Worm (Caenorhabditis elegans) whole organism, midembryonic: ENCODE measurements around the gene Y45F10C.1.

ENCODE experiments used
- T22C8.4 ChIP-seq: fragments of 200-800 bp; sonication (Bioruptor generic); IDR thresholded peaks from 2 replicates; pipeline ENCODE4 v1.3.6; 2022; ENCODE audit warnings: missing genetic modification characterization, missing compliant biosample characterization
- cog-1 ChIP-seq: sonication (generic microtip); optimal IDR thresholded peaks from 2 replicates; lab custom pipeline; 2016; ENCODE audit warnings: missing genetic modification characterization, missing compliant biosample characterization
- flt-1 ChIP-seq: fragments of 200-800 bp; sonication (Bioruptor generic); IDR thresholded peaks from 2 replicates; pipeline ENCODE4 v1.3.6; 2022; ENCODE audit warnings: missing genetic modification characterization, missing compliant biosample characterization
- klf-2 ChIP-seq: fragments of 200-800 bp; sonication (Bioruptor generic); conservative IDR thresholded peaks from 2 replicates; pipeline ENCODE4 v1.3.6; 2022; ENCODE audit warnings: missing genetic modification reagents, missing genetic modification characterization, missing compliant biosample characterization
- med-1 ChIP-seq: sonication (generic microtip); optimal IDR thresholded peaks from 2 replicates; lab custom pipeline; 2017; ENCODE audit warnings: missing genetic modification characterization, mild to moderate bottlenecking, missing compliant biosample characterization, antibody characterized with exemption, missing genetic modification reagents; ENCODE audit not compliant: insufficient read depth
- ref-1 ChIP-seq: fragments of 200-800 bp; sonication (Bioruptor generic); conservative IDR thresholded peaks from 2 replicates; pipeline ENCODE4 v1.3.6; 2022; ENCODE audit warnings: missing genetic modification reagents, missing genetic modification characterization, missing compliant biosample characterization
- tab-1 ChIP-seq: fragments of 200-800 bp; sonication (Bioruptor generic); IDR thresholded peaks from 2 replicates; pipeline ENCODE4 v1.3.6; 2022; ENCODE audit warnings: missing genetic modification characterization, missing compliant biosample characterization
- ztf-23 ChIP-seq: fragments of 200-800 bp; sonication (Bioruptor generic); IDR thresholded peaks from 2 replicates; pipeline ENCODE4 v1.3.6; 2022; ENCODE audit warnings: missing genetic modification reagents, missing genetic modification characterization, missing compliant biosample characterization
- ztf-29 ChIP-seq: fragments of 200-800 bp; sonication (Bioruptor generic); IDR thresholded peaks from 2 replicates; pipeline ENCODE4 v1.3.6; 2022; ENCODE audit warnings: missing genetic modification reagents, missing genetic modification characterization, missing compliant biosample characterization

The Y45F10C.1 gene

DNA sequence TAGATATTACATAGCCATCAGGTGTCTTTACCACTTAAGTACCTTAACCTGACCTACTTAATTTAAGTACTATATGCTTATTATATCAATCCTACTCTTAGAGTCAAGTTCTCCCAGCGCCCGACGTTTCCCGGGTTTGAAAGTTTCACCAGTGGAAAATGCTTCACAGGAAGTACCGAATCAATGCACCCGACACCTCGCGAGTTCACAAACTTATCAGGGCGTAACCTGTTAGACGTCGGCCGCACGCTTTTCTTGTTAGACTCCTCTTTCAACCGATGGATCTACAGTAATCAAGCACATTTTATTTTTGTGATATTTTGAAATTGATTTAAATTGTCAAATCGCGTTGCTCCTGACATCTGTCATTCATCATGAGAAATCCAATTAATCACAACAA, 36.0 kb upstream of the Y45F10C.1 start:
- TF ChIP-seq klf-2, result no peak
- no peak for TF ChIP-seq ztf-29 (GFP tag; lab: Robert Waterston, UW)

DNA sequence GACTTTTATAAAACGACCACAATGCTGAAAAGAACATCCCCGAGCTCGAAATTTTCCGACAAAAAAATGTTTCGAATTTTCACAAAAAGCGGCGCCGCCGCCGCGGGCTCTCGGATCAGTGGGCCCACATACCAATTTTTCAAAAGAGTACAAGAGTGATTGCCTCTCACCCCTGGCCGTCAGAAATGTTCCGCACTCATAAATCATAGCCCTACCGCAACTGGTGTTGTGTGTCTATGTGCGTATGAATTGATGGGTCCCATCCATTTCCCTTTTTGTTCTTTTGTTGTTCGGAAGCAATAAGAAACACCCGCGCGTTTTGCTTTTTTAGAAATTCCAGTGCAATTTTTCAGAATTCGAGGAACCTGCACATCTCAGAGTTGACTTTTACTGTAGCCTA, 35.3 kb upstream of the Y45F10C.1 start:
- TF ChIP-seq cog-1 (tag; lab: Kevin White, UChicago) (no peak), tab-1 (GFP tag; lab: Robert Waterston, UW) (no peak), ref-1 (GFP tag; lab: Robert Waterston, UW) (no peak), T22C8.4 (GFP tag; lab: Robert Waterston, UW) (no peak), klf-2 (no peak), med-1 (GFP tag; lab: Kevin White, UChicago) (no peak), ztf-23 (GFP tag; lab: Robert Waterston, UW) (no peak), ztf-29 (GFP tag; lab: Robert Waterston, UW) (no peak), flt-1 (no peak)

DNA sequence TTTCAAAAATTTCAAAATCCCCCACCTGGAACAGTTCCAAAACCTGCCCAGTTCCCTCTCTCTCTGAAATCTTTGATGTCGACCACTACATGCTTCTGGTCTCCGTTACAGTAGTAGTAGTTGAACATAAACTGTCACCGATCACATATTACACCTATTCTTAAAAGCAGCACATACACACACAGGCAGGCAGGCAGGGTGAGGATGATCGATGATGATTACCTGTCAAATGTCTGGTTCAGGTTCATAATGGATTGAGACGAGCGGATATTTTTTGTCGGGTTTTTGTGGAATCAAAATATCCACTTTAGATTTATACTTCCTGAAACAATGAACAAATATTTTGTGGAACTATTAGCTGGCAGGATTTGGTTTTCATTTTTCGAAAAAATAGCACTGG, 34.6 kb upstream of the Y45F10C.1 start:
- TF ChIP-seq T22C8.4 (GFP tag; lab: Robert Waterston, UW), result no peak
- TF ChIP-seq ztf-29 (GFP tag; lab: Robert Waterston, UW), result no peak
- TF ChIP-seq ztf-23 (GFP tag; lab: Robert Waterston, UW), result no peak
- no peak for TF ChIP-seq klf-2
- TF ChIP-seq tab-1 (GFP tag; lab: Robert Waterston, UW), result no peak
- no peak for TF ChIP-seq cog-1 (tag; lab: Kevin White, UChicago)
- TF ChIP-seq flt-1, result no peak
- TF ChIP-seq ref-1 (GFP tag; lab: Robert Waterston, UW), result no peak
- no peak for TF ChIP-seq med-1 (GFP tag; lab: Kevin White, UChicago)

DNA sequence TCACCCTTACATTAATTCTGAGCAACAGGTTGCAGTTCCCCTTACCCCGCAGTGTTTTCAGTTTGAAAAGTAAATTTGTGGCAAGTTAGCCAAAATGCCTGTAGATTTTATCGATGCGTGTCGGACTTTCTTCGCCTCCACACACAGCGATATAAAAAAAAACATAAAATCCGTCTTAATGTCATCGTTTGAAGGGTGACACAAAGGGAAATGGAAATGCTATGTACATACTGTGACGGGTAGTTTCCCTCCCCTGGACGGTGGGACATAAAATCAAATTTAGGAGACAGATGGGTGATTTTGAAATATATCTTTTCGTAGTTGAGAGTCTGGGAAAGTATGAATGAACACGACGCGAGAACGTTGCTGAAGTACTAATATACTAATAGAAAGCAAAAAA, 33.2 kb upstream of the Y45F10C.1 start:
- TF ChIP-seq T22C8.4 (GFP tag; lab: Robert Waterston, UW) (no peak), klf-2 (no peak), med-1 (GFP tag; lab: Kevin White, UChicago) (no peak), ztf-23 (GFP tag; lab: Robert Waterston, UW) (no peak), ztf-29 (GFP tag; lab: Robert Waterston, UW) (no peak), flt-1 (no peak), cog-1 (tag; lab: Kevin White, UChicago) (no peak), tab-1 (GFP tag; lab: Robert Waterston, UW) (no peak), ref-1 (GFP tag; lab: Robert Waterston, UW) (no peak)

DNA sequence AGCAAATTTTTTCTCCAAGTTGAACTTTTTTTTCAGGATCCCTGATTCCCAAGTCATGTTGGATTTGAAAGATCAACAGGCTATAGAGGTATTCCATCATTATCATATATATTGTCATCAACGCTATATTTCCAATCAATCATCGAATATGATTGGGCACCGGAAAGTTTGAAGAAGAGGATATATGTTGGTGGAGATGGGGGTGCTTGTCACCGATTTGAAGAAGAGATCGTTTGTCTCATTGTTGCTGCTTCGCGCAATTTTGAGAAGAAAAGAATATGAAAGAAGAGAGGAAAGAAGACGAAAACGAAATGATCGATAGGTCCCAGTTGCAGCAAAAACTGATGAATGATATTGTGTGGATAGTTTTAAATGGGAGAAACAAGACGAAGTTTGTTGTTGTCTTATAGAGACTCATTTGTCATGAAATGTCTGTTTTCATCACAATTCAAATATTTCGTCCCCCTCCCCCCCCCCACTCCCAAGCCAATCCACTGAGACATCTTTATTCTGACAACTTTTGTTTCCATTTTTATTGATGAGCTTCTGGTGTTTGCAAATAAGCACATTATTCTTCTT, 30.0 kb upstream of the Y45F10C.1 start, which contains the start of gene T23G4.2:
Gene T23G4.2, minus strand, starts transcription at position 255 of the 579 bp plus-strand sequence.
- no peak for TF ChIP-seq tab-1 (GFP tag; lab: Robert Waterston, UW)
- no peak for TF ChIP-seq cog-1 (tag; lab: Kevin White, UChicago)
- TF ChIP-seq ref-1 (GFP tag; lab: Robert Waterston, UW), result no peak

DNA sequence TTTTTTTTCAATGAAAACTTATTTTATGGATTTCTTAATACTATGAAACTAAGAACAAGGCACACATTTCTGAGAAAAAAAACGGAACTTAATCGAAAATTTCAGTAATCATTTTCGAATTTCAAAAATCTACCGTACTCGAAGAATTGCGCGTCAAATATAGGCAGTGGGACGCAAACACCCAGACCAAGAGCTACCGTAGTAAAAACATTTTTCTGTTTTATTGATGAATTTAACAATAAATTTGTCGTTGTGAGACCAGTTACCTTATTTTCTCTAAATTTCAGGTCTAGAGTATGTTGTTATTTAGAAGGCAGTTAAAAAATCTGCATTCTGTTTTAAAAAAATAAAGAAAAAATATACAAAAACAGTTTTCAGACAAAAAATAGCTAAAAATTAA, 28.3 kb upstream of the Y45F10C.1 start:
- TF ChIP-seq cog-1 (tag; lab: Kevin White, UChicago) (no peak), tab-1 (GFP tag; lab: Robert Waterston, UW) (no peak), med-1 (GFP tag; lab: Kevin White, UChicago) (no peak), T22C8.4 (GFP tag; lab: Robert Waterston, UW) (no peak), ref-1 (GFP tag; lab: Robert Waterston, UW) (no peak), ztf-29 (GFP tag; lab: Robert Waterston, UW) (no peak), ztf-23 (GFP tag; lab: Robert Waterston, UW) (no peak)

DNA sequence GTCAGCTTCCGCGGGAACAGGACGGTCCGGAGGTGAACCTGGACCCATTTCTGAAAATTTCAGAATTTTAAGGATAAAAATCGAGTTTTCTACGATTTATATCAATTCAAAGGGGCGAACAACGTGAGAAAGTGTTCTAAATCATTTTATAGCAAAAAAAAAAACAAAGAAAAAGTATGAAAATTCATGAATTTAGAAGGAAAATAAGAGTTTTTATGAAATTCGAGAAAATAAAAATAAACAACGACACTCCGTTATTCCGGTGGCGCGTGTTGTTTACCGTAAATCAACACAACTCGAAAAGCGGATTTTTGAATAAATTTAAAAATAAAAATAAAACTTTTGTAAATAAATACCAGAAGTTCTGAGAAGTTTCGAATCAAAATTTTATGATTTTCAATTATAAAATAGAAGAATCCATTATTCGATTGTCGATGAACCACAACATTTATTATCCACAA, 27.6 kb upstream of the Y45F10C.1 start, which contains the start of gene nyn-1:
Gene nyn-1, minus strand, starts transcription at position 51 of the 461 bp plus-strand sequence.
- TF ChIP-seq flt-1 (no peak), med-1 (GFP tag; lab: Kevin White, UChicago) (no peak), ztf-23 (GFP tag; lab: Robert Waterston, UW) (no peak), ref-1 (GFP tag; lab: Robert Waterston, UW) (no peak), T22C8.4 (GFP tag; lab: Robert Waterston, UW) (no peak), ztf-29 (GFP tag; lab: Robert Waterston, UW) (no peak), klf-2 (no peak), tab-1 (GFP tag; lab: Robert Waterston, UW) (no peak), cog-1 (tag; lab: Kevin White, UChicago) (no peak)

DNA sequence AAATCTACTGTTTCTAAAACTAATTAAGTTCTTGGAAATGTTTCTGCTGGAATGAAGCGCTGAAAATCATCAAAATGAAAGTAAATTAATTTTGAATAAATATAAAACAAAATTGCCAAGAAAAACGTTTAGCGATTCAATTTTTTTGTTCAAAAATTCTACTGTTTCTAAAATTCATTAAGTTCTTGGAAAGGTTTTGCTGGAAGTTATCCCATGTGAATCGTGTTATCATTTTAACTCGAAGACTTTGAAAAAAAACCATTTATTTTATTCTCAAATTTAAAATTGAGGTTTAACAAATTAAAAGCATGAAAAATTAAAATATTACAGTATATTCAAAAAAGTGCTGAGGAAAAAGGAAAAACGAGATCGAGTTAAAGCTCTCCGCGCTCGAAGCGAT, 25.5 kb upstream of the Y45F10C.1 start:
- no peak for TF ChIP-seq cog-1 (tag; lab: Kevin White, UChicago)
- no peak for TF ChIP-seq klf-2
- TF ChIP-seq T22C8.4 (GFP tag; lab: Robert Waterston, UW), result no peak
- no peak for TF ChIP-seq ztf-29 (GFP tag; lab: Robert Waterston, UW)
- no peak for TF ChIP-seq tab-1 (GFP tag; lab: Robert Waterston, UW)
- TF ChIP-seq ref-1 (GFP tag; lab: Robert Waterston, UW), result no peak
- TF ChIP-seq med-1 (GFP tag; lab: Kevin White, UChicago), result no peak
- no peak for TF ChIP-seq flt-1
- no peak for TF ChIP-seq ztf-23 (GFP tag; lab: Robert Waterston, UW)

DNA sequence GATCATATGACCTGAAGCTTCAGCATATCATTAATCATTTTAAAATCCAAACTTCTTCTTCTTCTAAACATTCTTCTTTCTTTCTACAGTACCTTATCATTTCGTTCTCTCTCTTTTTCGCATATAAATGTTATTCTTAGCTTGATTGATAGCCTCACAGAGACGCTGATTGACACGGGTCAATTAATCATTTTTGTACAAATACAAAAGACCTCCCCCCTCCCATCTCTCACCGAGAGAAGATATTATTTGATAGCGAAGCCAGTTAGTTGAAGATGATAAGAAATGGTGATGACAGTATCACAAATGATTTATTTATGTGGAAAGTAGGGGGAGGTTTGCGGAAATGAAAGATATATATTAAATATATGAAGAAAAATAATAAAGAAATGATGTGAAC, 23.4 kb upstream of the Y45F10C.1 start:
- TF ChIP-seq ztf-29 (GFP tag; lab: Robert Waterston, UW) (no peak), ztf-23 (GFP tag; lab: Robert Waterston, UW) (no peak), T22C8.4 (GFP tag; lab: Robert Waterston, UW) (no peak)

DNA sequence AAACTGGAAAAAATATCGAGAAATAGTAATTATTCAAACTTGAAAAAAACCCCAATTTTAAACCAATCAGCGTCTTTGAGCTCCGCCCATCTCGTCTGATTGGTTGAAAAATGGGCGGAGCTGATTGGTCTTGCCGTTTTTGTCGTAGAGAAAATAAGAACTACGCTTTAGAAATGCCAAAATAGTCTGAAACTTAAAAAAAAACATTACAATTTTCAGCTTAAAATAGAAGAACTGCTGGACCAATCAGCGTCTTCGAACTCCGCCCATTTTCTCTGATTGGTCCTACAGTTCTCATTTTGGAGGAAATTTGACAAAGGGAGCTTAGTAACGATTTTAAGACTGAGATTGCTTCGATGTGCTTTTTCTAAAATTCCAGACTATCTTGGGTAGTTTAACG, 20.1 kb upstream of the Y45F10C.1 start:
- TF ChIP-seq T22C8.4 (GFP tag; lab: Robert Waterston, UW), result no peak
- TF ChIP-seq tab-1 (GFP tag; lab: Robert Waterston, UW), result no peak
- no peak for TF ChIP-seq cog-1 (tag; lab: Kevin White, UChicago)
- no peak for TF ChIP-seq ztf-29 (GFP tag; lab: Robert Waterston, UW)
- no peak for TF ChIP-seq flt-1
- TF ChIP-seq med-1 (GFP tag; lab: Kevin White, UChicago), result no peak
- TF ChIP-seq ref-1 (GFP tag; lab: Robert Waterston, UW), result no peak
- TF ChIP-seq klf-2, result no peak
- TF ChIP-seq ztf-23 (GFP tag; lab: Robert Waterston, UW), result no peak
